Fruit fly (Drosophila melanogaster) whole organism, embryonic: ENCODE data around the gene Rchy1.

Source experiments
- Atf3 ChIP-seq: fragments of 200-800 bp; sonication (Bioruptor generic); optimal IDR thresholded peaks from 3 replicates; lab custom pipeline; 2016; ENCODE audit warnings: missing biosample characterization, missing genetic modification characterization
- Atf6 ChIP-seq: fragments of 200-800 bp; sonication (Bioruptor generic); IDR thresholded peaks from 2 replicates; pipeline ENCODE4 v1.3.6; 2022; ENCODE audit warnings: missing biosample characterization, missing genetic modification characterization
- CG10209 ChIP-seq: fragments of 200-800 bp; sonication (Bioruptor generic); optimal IDR thresholded peaks from 3 replicates; lab custom pipeline; 2017; ENCODE audit warnings: missing biosample characterization, mild to moderate bottlenecking, missing genetic modification characterization, missing genetic modification reagents
- CG10431 ChIP-seq: fragments of 200-800 bp; sonication (Bioruptor generic); optimal IDR thresholded peaks from 3 replicates; lab custom pipeline; 2018; ENCODE audit warnings: missing biosample characterization, mild to moderate bottlenecking, missing genetic modification characterization
- CG10654 ChIP-seq: fragments of 200-800 bp; sonication (Bioruptor generic); optimal IDR thresholded peaks from 2 replicates; lab custom pipeline; 2016; ENCODE audit warnings: missing biosample characterization, missing genetic modification characterization
- CG11696 ChIP-seq: fragments of 200-800 bp; sonication (Bioruptor generic); IDR thresholded peaks from 2 replicates; pipeline ENCODE4 v1.3.6; 2022; ENCODE audit warnings: missing biosample characterization, missing genetic modification characterization
- CG12104 ChIP-seq: fragments of 200-800 bp; sonication (Bioruptor generic); optimal IDR thresholded peaks from 3 replicates; lab custom pipeline; 2016; ENCODE audit warnings: missing biosample characterization, missing genetic modification characterization
- CG12659 ChIP-seq: fragments of 200-800 bp; sonication (Bioruptor generic); optimal IDR thresholded peaks from 3 replicates; lab custom pipeline; 2017; ENCODE audit warnings: mild to moderate bottlenecking, missing biosample characterization, missing genetic modification reagents, missing genetic modification characterization
- CG13424 ChIP-seq: fragments of 200-800 bp; sonication (Bioruptor generic); optimal IDR thresholded peaks from 2 replicates; lab custom pipeline; 2019; ENCODE audit warnings: missing biosample characterization, mild to moderate bottlenecking, missing genetic modification characterization, moderate library complexity
- CG13624 ChIP-seq: fragments of 200-800 bp; sonication (Bioruptor generic); optimal IDR thresholded peaks from 2 replicates; lab custom pipeline; 2016; ENCODE audit warnings: missing biosample characterization, missing genetic modification characterization
- CG14441 ChIP-seq: fragments of 200-800 bp; sonication (Bioruptor generic); IDR thresholded peaks from 2 replicates; pipeline ENCODE4 v1.3.6; 2022; ENCODE audit warnings: missing biosample characterization, missing genetic modification characterization
- CG14860 ChIP-seq: fragments of 200-800 bp; sonication (Bioruptor generic); IDR thresholded peaks from 3 replicates; pipeline ENCODE4 v1.3.6; 2022; ENCODE audit warnings: missing biosample characterization, missing genetic modification characterization; ENCODE audit not compliant: partially characterized antibody
- CG15269 ChIP-seq: fragments of 200-800 bp; sonication (Bioruptor generic); optimal IDR thresholded peaks from 2 replicates; lab custom pipeline; 2018; ENCODE audit warnings: missing biosample characterization, mild to moderate bottlenecking, missing genetic modification characterization, moderate library complexity
- CG15514 ChIP-seq: fragments of 200-800 bp; sonication (Bioruptor generic); optimal IDR thresholded peaks from 3 replicates; lab custom pipeline; 2017; ENCODE audit warnings: missing biosample characterization, missing genetic modification characterization, mild to moderate bottlenecking, moderate library complexity, missing genetic modification reagents
- CG1603 ChIP-seq: fragments of 200-800 bp; sonication (Bioruptor generic); optimal IDR thresholded peaks from 2 replicates; lab custom pipeline; 2019; ENCODE audit warnings: missing biosample characterization, mild to moderate bottlenecking, missing genetic modification characterization, moderate library complexity
- CG16863 ChIP-seq: fragments of 200-800 bp; sonication (Bioruptor generic); optimal IDR thresholded peaks from 3 replicates; lab custom pipeline; 2016; ENCODE audit warnings: missing biosample characterization, missing genetic modification characterization
- CG2712 ChIP-seq: fragments of 200-800 bp; optimal IDR thresholded peaks from 3 replicates; lab custom pipeline; 2019; ENCODE audit warnings: missing biosample characterization, mild to moderate bottlenecking, missing genetic modification characterization, moderate library complexity
- CG3163 ChIP-seq: fragments of 200-800 bp; sonication (Bioruptor generic); optimal IDR thresholded peaks from 3 replicates; lab custom pipeline; 2016; ENCODE audit warnings: missing biosample characterization, missing genetic modification characterization
- CG32532 ChIP-seq: fragments of 200-800 bp; sonication (Bioruptor generic); IDR thresholded peaks from 2 replicates; pipeline ENCODE4 v1.3.6; 2022; ENCODE audit warnings: missing biosample characterization, missing genetic modification characterization
- CG3847 ChIP-seq: fragments of 200-800 bp; sonication (Bioruptor generic); IDR thresholded peaks from 2 replicates; pipeline ENCODE4 v1.3.6; 2022; ENCODE audit warnings: missing biosample characterization, missing genetic modification characterization
- CG4617 ChIP-seq: fragments of 200-800 bp; sonication (Bioruptor generic); optimal IDR thresholded peaks from 3 replicates; lab custom pipeline; 2016; ENCODE audit warnings: missing biosample characterization, missing genetic modification characterization, borderline replicate concordance
- Drgx ChIP-seq: fragments of 200-800 bp; sonication (Bioruptor generic); IDR thresholded peaks from 2 replicates; pipeline ENCODE4 v1.3.6; 2022; ENCODE audit warnings: missing biosample characterization, missing genetic modification characterization
- Eip74EF ChIP-seq, 2 experiments: fragments of 200-800 bp in 1 of 2; fragments of >200 bp in 1 of 2; sonication (Bioruptor generic) in 1 of 2; optimal IDR thresholded peaks; 2 replicates each; lab custom pipeline; 2017 to 2019; ENCODE audit warnings: missing biosample characterization in 2 of 2, missing genetic modification characterization in 2 of 2, mild to moderate bottlenecking in 1 of 2, moderate library complexity in 1 of 2
- Ets97D ChIP-seq: fragments of 200-800 bp; sonication (Bioruptor generic); optimal IDR thresholded peaks from 3 replicates; lab custom pipeline; 2016; ENCODE audit warnings: missing biosample characterization, missing genetic modification characterization
- Hsf ChIP-seq: fragments of 200-800 bp; sonication (Bioruptor generic); optimal IDR thresholded peaks from 3 replicates; lab custom pipeline; 2016; ENCODE audit warnings: missing biosample characterization, missing genetic modification characterization
- MBD-R2 ChIP-seq: fragments of 200-800 bp; sonication (Bioruptor generic); IDR thresholded peaks from 2 replicates; pipeline ENCODE4 v1.3.6; 2022; ENCODE audit warnings: missing biosample characterization, missing genetic modification characterization
- NFAT ChIP-seq: fragments of 200-800 bp; sonication (Bioruptor generic); IDR thresholded peaks from 2 replicates; pipeline ENCODE4 v1.3.6; 2022; ENCODE audit warnings: missing biosample characterization, missing genetic modification characterization
- Nf-YC ChIP-seq: fragments of 200-800 bp; optimal IDR thresholded peaks from 3 replicates; lab custom pipeline; 2019; ENCODE audit warnings: missing biosample characterization, mild to moderate bottlenecking, missing genetic modification characterization, moderate library complexity
- TFAM ChIP-seq: fragments of 200-800 bp; sonication (Bioruptor generic); optimal IDR thresholded peaks from 2 replicates; lab custom pipeline; 2017; ENCODE audit warnings: missing biosample characterization, missing genetic modification characterization, inconsistent platforms
- Xrp1 ChIP-seq: fragments of 200-800 bp; sonication (Bioruptor generic); IDR thresholded peaks from 2 replicates; pipeline ENCODE4 v1.3.6; 2022; ENCODE audit warnings: missing biosample characterization, missing genetic modification characterization
- abd-A ChIP-seq: fragments of 200-800 bp; sonication (Bioruptor generic); optimal IDR thresholded peaks from 3 replicates; lab custom pipeline; 2019; ENCODE audit warnings: missing biosample characterization, mild to moderate bottlenecking, missing genetic modification characterization, moderate library complexity
- ash1 ChIP-seq: fragments of 200-800 bp; sonication (Bioruptor generic); optimal IDR thresholded peaks from 2 replicates; lab custom pipeline; 2018; ENCODE audit warnings: missing biosample characterization, mild to moderate bottlenecking, missing genetic modification characterization
- bcd ChIP-seq: fragments of 200-800 bp; sonication (Bioruptor generic); optimal IDR thresholded peaks from 2 replicates; lab custom pipeline; 2017; ENCODE audit warnings: missing biosample characterization, mild to moderate bottlenecking, missing genetic modification characterization
- crol ChIP-seq: fragments of 200-800 bp; sonication (Bioruptor generic); IDR thresholded peaks from 2 replicates; pipeline ENCODE4 v1.3.6; 2022; ENCODE audit warnings: missing biosample characterization, missing genetic modification characterization
- eve ChIP-seq, 2 experiments: fragments of >200 bp; optimal IDR thresholded peaks; 2 replicates each; lab custom pipeline; 2017; ENCODE audit warnings: missing biosample characterization in 2 of 2, missing genetic modification characterization in 2 of 2
- gem ChIP-seq: fragments of 200-800 bp; sonication (Bioruptor generic); optimal IDR thresholded peaks from 2 replicates; lab custom pipeline; 2019; ENCODE audit warnings: missing biosample characterization, mild to moderate bottlenecking, missing genetic modification characterization, moderate library complexity
- hb ChIP-seq: fragments of 200-800 bp; sonication (Bioruptor generic); IDR thresholded peaks from 3 replicates; pipeline ENCODE4 v1.3.6; 2022; ENCODE audit warnings: missing biosample characterization, missing genetic modification characterization; ENCODE audit not compliant: partially characterized antibody
- ind ChIP-seq: fragments of 200-800 bp; sonication (Bioruptor generic); optimal IDR thresholded peaks from 3 replicates; lab custom pipeline; 2016; ENCODE audit warnings: missing biosample characterization, missing genetic modification characterization
- jing ChIP-seq: fragments of 200-800 bp; sonication (Bioruptor generic); optimal IDR thresholded peaks from 2 replicates; lab custom pipeline; 2018; ENCODE audit warnings: missing biosample characterization, mild to moderate bottlenecking, missing genetic modification characterization
- jumu ChIP-seq: fragments of 200-800 bp; sonication (Bioruptor generic); optimal IDR thresholded peaks from 3 replicates; lab custom pipeline; 2016; ENCODE audit warnings: missing biosample characterization, missing genetic modification characterization
- lilli ChIP-seq: fragments of 200-800 bp; sonication (Bioruptor generic); optimal IDR thresholded peaks from 3 replicates; lab custom pipeline; 2016; ENCODE audit warnings: missing biosample characterization, missing genetic modification characterization
- mirr ChIP-seq: fragments of 200-800 bp; sonication (Bioruptor generic); optimal IDR thresholded peaks from 3 replicates; lab custom pipeline; 2018; ENCODE audit warnings: missing biosample characterization, mild to moderate bottlenecking, missing genetic modification characterization
- odd ChIP-seq: fragments of 200-800 bp; sonication (Bioruptor generic); optimal IDR thresholded peaks from 2 replicates; lab custom pipeline; 2017; ENCODE audit warnings: missing biosample characterization, mild to moderate bottlenecking, missing genetic modification characterization
- repo ChIP-seq: fragments of 200-800 bp; sonication (Bioruptor generic); optimal IDR thresholded peaks from 2 replicates; lab custom pipeline; 2016; ENCODE audit warnings: missing biosample characterization, missing genetic modification characterization
- sens-2 ChIP-seq: fragments of 200-800 bp; sonication (Bioruptor generic); IDR thresholded peaks from 2 replicates; pipeline ENCODE4 v1.3.6; 2022; ENCODE audit warnings: missing biosample characterization, missing genetic modification characterization
- slbo ChIP-seq: fragments of 200-800 bp; sonication (Bioruptor generic); IDR thresholded peaks from 2 replicates; pipeline ENCODE4 v1.3.6; 2022; ENCODE audit warnings: missing biosample characterization, missing genetic modification characterization
- tin ChIP-seq: fragments of 200-800 bp; sonication (Bioruptor generic); optimal IDR thresholded peaks from 3 replicates; lab custom pipeline; 2016; ENCODE audit warnings: missing biosample characterization, missing genetic modification characterization
- ttk ChIP-seq: fragments of 200-800 bp; sonication (Bioruptor generic); IDR thresholded peaks from 2 replicates; pipeline ENCODE4 v2.1.2; 2022; ENCODE audit warnings: missing biosample characterization, missing genetic modification characterization
- unc-4 ChIP-seq: fragments of 200-800 bp; sonication (Bioruptor generic); IDR thresholded peaks from 2 replicates; pipeline ENCODE4 v1.3.6; 2022; ENCODE audit warnings: missing biosample characterization, missing genetic modification characterization; ENCODE audit not compliant: partially characterized antibody

Gene Rchy1

DNA sequence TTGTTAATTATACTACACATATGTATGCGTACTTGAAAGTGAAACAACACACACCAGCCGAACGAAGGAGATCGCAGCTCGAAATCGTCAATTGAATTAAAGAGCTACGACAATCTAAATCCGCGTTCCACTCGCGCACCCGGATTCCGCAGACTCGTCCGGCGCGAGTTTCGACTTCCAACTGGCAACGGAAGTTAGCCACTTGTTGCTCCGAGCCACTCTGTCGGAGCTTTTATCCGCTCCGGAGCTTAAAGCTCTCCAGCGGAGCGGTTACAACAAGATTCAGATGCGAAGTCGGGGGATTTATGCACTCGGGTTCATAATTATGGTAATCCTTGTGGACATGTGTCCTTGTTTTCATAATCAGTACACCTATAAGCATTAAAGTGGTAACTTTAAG, at the start of gene Rchy1 (continued):
- TF ChIP-seq CG11696 (GFP tag; lab: Robert Waterston, UW) (peak; percentile 62), CG3847 (GFP tag; lab: Robert Waterston, UW) (peak; percentile 28; the same call in 1 of the 2 replicates), CG2712 (tag; lab: Kevin White, UChicago) (no peak), lilli (GFP tag; lab: Kevin White, UChicago) (peak; percentile 18), jumu (GFP tag; lab: Kevin White, UChicago) (no peak), Ets97D (peak; percentile 73), odd (GFP tag; lab: Kevin White, UChicago) (peak; percentile 50), CG13624 (peak; percentile 3), gem (tag; lab: Kevin White, UChicago) (peak; percentile 48), Nf-YC (tag; lab: Kevin White, UChicago) (peak; percentile 35), TFAM (no peak), NFAT (GFP tag; lab: Robert Waterston, UW) (peak; percentile 54; the same call in 1 of the 2 replicates), CG15269 (tag; lab: Kevin White, UChicago) (peak; percentile 33), CG10431 (peak; percentile 17), Eip74EF (GFP tag; optimal IDR thresholded peaks at IDR 0.05; lab: Kevin White, UChicago) (peak in 1 of 2 experiments; percentile 54), ttk (GFP tag; lab: Robert Waterston, UW) (no peak), CG32532 (GFP tag; lab: Robert Waterston, UW) (peak; percentile 29; the same call in 1 of the 2 replicates), repo (GFP tag; lab: Kevin White, UChicago) (no peak), Atf3 (GFP tag; lab: Kevin White, UChicago) (no peak), CG13424 (tag; lab: Kevin White, UChicago) (peak; percentile 6), sens-2 (GFP tag; lab: Robert Waterston, UW) (0 out of 2 replicates have a peak, but pooled peaks have one; percentile 17), MBD-R2 (GFP tag; lab: Robert Waterston, UW) (peak; percentile 11; the same call in 1 of the 2 replicates), bcd (GFP tag; lab: Kevin White, UChicago) (peak; percentile 12), ind (GFP tag; lab: Kevin White, UChicago) (no peak), Atf6 (peak; percentile 41), CG16863 (no peak), jing (no peak), CG14441 (GFP tag; lab: Robert Waterston, UW) (0 out of 2 replicates have a peak, but pooled peaks have one; percentile 6), CG1603 (tag; lab: Kevin White, UChicago) (peak; percentile 1), CG15514 (GFP tag; lab: Kevin White, UChicago) (peak; percentile 64), mirr (GFP tag; lab: Kevin White, UChicago) (peak; percentile 81), CG12659 (GFP tag; lab: Kevin White, UChicago) (peak; percentile 45), abd-A (no peak)

DNA sequence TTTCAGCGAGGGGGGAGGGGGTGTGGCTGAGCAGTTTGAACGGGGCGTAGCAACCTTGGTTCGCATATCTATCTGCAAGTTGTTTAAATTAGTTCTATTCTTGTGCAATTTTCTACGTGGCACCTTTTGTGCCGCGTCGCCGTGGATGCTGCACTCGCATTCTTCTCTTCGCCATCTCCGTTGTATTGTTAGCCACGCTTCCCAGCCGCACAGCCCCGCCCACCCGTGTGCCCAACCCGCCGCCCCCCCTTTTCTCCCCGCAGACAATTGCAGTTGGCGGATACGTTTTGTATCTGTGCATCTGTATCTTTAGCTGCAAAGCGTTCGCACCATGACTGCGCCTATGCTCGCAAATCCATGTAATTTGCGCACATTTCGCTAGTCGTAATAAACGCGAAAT, 48.5 kb upstream of the Rchy1 start:
- TF ChIP-seq ttk (GFP tag; lab: Robert Waterston, UW) (no peak), Drgx (GFP tag; lab: Robert Waterston, UW) (peak; percentile 26; the same call in 1 of the 2 replicates), crol (GFP tag; lab: Robert Waterston, UW) (peak; percentile 26; the same call in 1 of the 2 replicates), slbo (0 out of 2 replicates have a peak, but pooled peaks have one; percentile 5), eve (GFP tag; optimal IDR thresholded peaks at IDR 0.05; lab: Kevin White, UChicago) (no peak), CG11696 (GFP tag; lab: Robert Waterston, UW) (0 out of 2 replicates have a peak, but pooled peaks have one; percentile 36)
- TF ChIP-seq, all 482 proteins: peak for 4

DNA sequence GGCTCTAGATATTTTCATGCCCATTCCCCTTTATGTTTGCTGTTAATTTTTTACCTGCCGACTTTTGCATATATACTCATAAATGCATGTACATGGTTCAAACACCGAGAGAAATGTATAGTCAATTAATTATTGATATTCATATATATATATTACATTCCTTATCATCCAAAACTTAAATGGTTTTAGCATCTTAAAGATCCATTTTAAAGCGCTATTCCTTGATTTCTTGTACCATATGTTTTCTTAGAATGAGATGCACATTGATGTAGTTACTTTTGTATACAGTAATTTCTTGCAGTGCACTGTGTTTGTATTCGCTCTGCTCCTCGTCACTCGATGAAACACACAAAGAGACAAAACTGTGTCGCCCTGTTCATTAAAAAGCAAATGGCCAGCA, 43.2 kb upstream of the Rchy1 start:
- TF ChIP-seq Hsf (no peak), unc-4 (GFP tag; lab: Robert Waterston, UW) (no peak), CG13424 (tag; lab: Kevin White, UChicago) (peak; percentile 24), CG10654 (GFP tag; lab: Kevin White, UChicago) (no peak), MBD-R2 (GFP tag; lab: Robert Waterston, UW) (no peak), tin (GFP tag; lab: Kevin White, UChicago) (no peak), Xrp1 (GFP tag; lab: Robert Waterston, UW) (peak; percentile 41; the same call in 1 of the 2 replicates), hb (GFP tag; lab: Robert Waterston, UW) (no peak), CG12104 (GFP tag; lab: Kevin White, UChicago) (no peak), CG3163 (GFP tag; lab: Kevin White, UChicago) (no peak), ash1 (GFP tag; lab: Kevin White, UChicago) (no peak), CG10209 (GFP tag; lab: Kevin White, UChicago) (peak; percentile 26), CG14860 (GFP tag; lab: Robert Waterston, UW) (no peak), CG4617 (GFP tag; lab: Kevin White, UChicago) (no peak)
